Fruit fly (Drosophila melanogaster) whole organism, prepupa: ENCODE measurements around the gene senju.

Source experiments
- Blimp-1 ChIP-seq: fragments of 200-800 bp; sonication (Bioruptor generic); optimal IDR thresholded peaks from 3 replicates; lab custom pipeline; 2017; ENCODE audit warnings: missing biosample characterization, missing genetic modification characterization, mild to moderate bottlenecking, moderate library complexity, missing genetic modification reagents
- CG11294 ChIP-seq: fragments of 200-800 bp; sonication (Bioruptor generic); IDR thresholded peaks from 2 replicates; pipeline ENCODE4 v1.3.6; 2022; ENCODE audit warnings: missing biosample characterization, missing genetic modification characterization
- CG11762 ChIP-seq: fragments of 200-800 bp; sonication (Bioruptor generic); optimal IDR thresholded peaks from 3 replicates; lab custom pipeline; 2016; ENCODE audit warnings: missing biosample characterization, missing genetic modification characterization; ENCODE audit not compliant: insufficient read depth
- CG11902 ChIP-seq: fragments of 200-800 bp; sonication (Bioruptor generic); optimal IDR thresholded peaks from 3 replicates; lab custom pipeline; 2016; ENCODE audit warnings: missing biosample characterization, missing genetic modification characterization
- CG15336 ChIP-seq: fragments of 200-800 bp; sonication (Bioruptor generic); IDR thresholded peaks from 2 replicates; pipeline ENCODE4 v1.3.6; 2022; ENCODE audit warnings: missing biosample characterization, missing genetic modification characterization
- CG1621 ChIP-seq: fragments of 200-800 bp; sonication (Bioruptor generic); optimal IDR thresholded peaks from 3 replicates; lab custom pipeline; 2018; ENCODE audit warnings: missing biosample characterization, mild to moderate bottlenecking, missing genetic modification characterization
- CG16779 ChIP-seq: fragments of 200-800 bp; sonication (Bioruptor generic); optimal IDR thresholded peaks from 3 replicates; lab custom pipeline; 2017; ENCODE audit warnings: missing biosample characterization, mild to moderate bottlenecking, missing genetic modification characterization
- CG3032 ChIP-seq: fragments of 200-800 bp; optimal IDR thresholded peaks from 2 replicates; lab custom pipeline; 2019; ENCODE audit warnings: missing biosample characterization, mild to moderate bottlenecking, missing genetic modification characterization, moderate library complexity
- CG31627 ChIP-seq: fragments of 200-800 bp; sonication (Bioruptor generic); optimal IDR thresholded peaks from 3 replicates; lab custom pipeline; 2016; ENCODE audit warnings: missing biosample characterization, missing genetic modification characterization
- CG3919 ChIP-seq: fragments of 200-800 bp; sonication (Bioruptor generic); optimal IDR thresholded peaks from 3 replicates; lab custom pipeline; 2016; ENCODE audit warnings: missing biosample characterization, missing genetic modification characterization
- CG6163 ChIP-seq: fragments of 200-800 bp; sonication (Bioruptor generic); IDR thresholded peaks from 3 replicates; pipeline ENCODE4 v1.3.6; 2022; ENCODE audit warnings: missing biosample characterization, missing genetic modification characterization
- CG6276 ChIP-seq: fragments of 200-800 bp; sonication (Bioruptor generic); optimal IDR thresholded peaks from 2 replicates; lab custom pipeline; 2017; ENCODE audit warnings: missing biosample characterization, mild to moderate bottlenecking, missing genetic modification characterization
- CG6792 ChIP-seq: fragments of 200-800 bp; sonication (Bioruptor generic); optimal IDR thresholded peaks from 3 replicates; lab custom pipeline; 2016; ENCODE audit warnings: missing biosample characterization, missing genetic modification characterization
- CG6854 ChIP-seq: fragments of 200-800 bp; sonication (Bioruptor generic); optimal IDR thresholded peaks from 2 replicates; lab custom pipeline; 2017; ENCODE audit warnings: missing biosample characterization, mild to moderate bottlenecking, missing genetic modification characterization
- CG8119 ChIP-seq: fragments of 200-800 bp; sonication (Bioruptor generic); IDR thresholded peaks from 3 replicates; pipeline ENCODE4 v1.3.6; 2022; ENCODE audit warnings: missing biosample characterization, missing genetic modification characterization
- CG8319 ChIP-seq: fragments of 200-800 bp; sonication (Bioruptor generic); optimal IDR thresholded peaks from 3 replicates; lab custom pipeline; 2016; ENCODE audit warnings: missing biosample characterization, missing genetic modification characterization
- CG9139 ChIP-seq: fragments of 200-800 bp; sonication (Bioruptor generic); optimal IDR thresholded peaks from 3 replicates; lab custom pipeline; 2017; ENCODE audit warnings: missing biosample characterization, mild to moderate bottlenecking, missing genetic modification characterization
- Eip75B ChIP-seq: fragments of 200-800 bp; sonication (Bioruptor generic); optimal IDR thresholded peaks from 3 replicates; lab custom pipeline; 2016; ENCODE audit warnings: missing biosample characterization, missing genetic modification characterization
- Eip78C ChIP-seq: fragments of 200-800 bp; sonication (Bioruptor generic); peaks from one replicate; lab custom pipeline; 2016; ENCODE audit warnings: missing biosample characterization, missing genetic modification characterization
- Ets21C ChIP-seq: fragments of 200-800 bp; sonication (Bioruptor generic); optimal IDR thresholded peaks from 3 replicates; lab custom pipeline; 2016; ENCODE audit warnings: missing biosample characterization, missing genetic modification characterization
- Ets96B ChIP-seq: fragments of 200-800 bp; optimal IDR thresholded peaks from 2 replicates; lab custom pipeline; 2019; ENCODE audit warnings: missing biosample characterization, mild to moderate bottlenecking, missing genetic modification characterization, moderate library complexity
- Gug ChIP-seq: fragments of 200-800 bp; sonication (Bioruptor generic); IDR thresholded peaks from 2 replicates; pipeline ENCODE4 v1.3.6; 2022; ENCODE audit warnings: missing biosample characterization, missing genetic modification characterization
- Hr38 ChIP-seq: sonication (Bioruptor generic); optimal IDR thresholded peaks from 2 replicates; lab custom pipeline; 2016; ENCODE audit warnings: missing biosample characterization, missing genetic modification characterization
- Hr39 ChIP-seq: fragments of 200-800 bp; sonication (Bioruptor generic); optimal IDR thresholded peaks from 2 replicates; lab custom pipeline; 2016; ENCODE audit warnings: missing biosample characterization, missing genetic modification characterization
- Hr4 ChIP-seq: fragments of 200-800 bp; sonication (Bioruptor generic); optimal IDR thresholded peaks from 3 replicates; lab custom pipeline; 2016; ENCODE audit warnings: missing biosample characterization, missing genetic modification characterization
- Met ChIP-seq: fragments of 200-800 bp; sonication (Bioruptor generic); optimal IDR thresholded peaks from 3 replicates; lab custom pipeline; 2016; ENCODE audit warnings: missing biosample characterization, missing genetic modification characterization
- Sox102F ChIP-seq: fragments of 200-800 bp; sonication (Bioruptor generic); optimal IDR thresholded peaks from 2 replicates; lab custom pipeline; 2016; ENCODE audit warnings: missing biosample characterization, mild to moderate bottlenecking, missing genetic modification characterization
- Sox14 ChIP-seq: fragments of 200-800 bp; sonication (Bioruptor generic); optimal IDR thresholded peaks from 3 replicates; lab custom pipeline; 2016; ENCODE audit warnings: missing biosample characterization, missing genetic modification characterization
- Sox15 ChIP-seq: fragments of 200-800 bp; sonication (Bioruptor generic); optimal IDR thresholded peaks from 3 replicates; lab custom pipeline; 2016; ENCODE audit warnings: missing biosample characterization, missing genetic modification characterization
- achi ChIP-seq: fragments of 200-800 bp; sonication (Bioruptor generic); optimal IDR thresholded peaks from 3 replicates; lab custom pipeline; 2016; ENCODE audit warnings: missing biosample characterization, missing genetic modification characterization
- cyc ChIP-seq: fragments of 200-800 bp; sonication (Bioruptor generic); optimal IDR thresholded peaks from 3 replicates; lab custom pipeline; 2016; ENCODE audit warnings: missing biosample characterization, missing genetic modification characterization
- dsx ChIP-seq: fragments of 200-800 bp; optimal IDR thresholded peaks from 3 replicates; lab custom pipeline; 2019; ENCODE audit warnings: missing biosample characterization, mild to moderate bottlenecking, missing genetic modification characterization, moderate library complexity; ENCODE audit not compliant: poor library complexity, severe bottlenecking
- eg ChIP-seq: fragments of 200-800 bp; sonication (Bioruptor generic); IDR thresholded peaks from 3 replicates; pipeline ENCODE4 v1.3.6; 2022; ENCODE audit warnings: missing biosample characterization, missing genetic modification characterization
- fd59A ChIP-seq: fragments of 200-800 bp; sonication (Bioruptor generic); optimal IDR thresholded peaks from 2 replicates; lab custom pipeline; 2017; ENCODE audit warnings: missing biosample characterization, mild to moderate bottlenecking, missing genetic modification characterization, missing genetic modification reagents
- fd85E ChIP-seq: fragments of 200-800 bp; sonication (Bioruptor generic); optimal IDR thresholded peaks from 3 replicates; lab custom pipeline; 2016; ENCODE audit warnings: missing biosample characterization, missing genetic modification characterization
- lz ChIP-seq: fragments of 200-800 bp; sonication (Bioruptor generic); optimal IDR thresholded peaks from 3 replicates; lab custom pipeline; 2016; ENCODE audit warnings: missing biosample characterization, missing genetic modification characterization
- net ChIP-seq: fragments of 200-800 bp; sonication (Bioruptor generic); optimal IDR thresholded peaks from 3 replicates; lab custom pipeline; 2016; ENCODE audit warnings: missing biosample characterization, missing genetic modification characterization
- pdm3 ChIP-seq: fragments of 200-800 bp; sonication (Bioruptor generic); optimal IDR thresholded peaks from 3 replicates; lab custom pipeline; 2016; ENCODE audit warnings: missing biosample characterization, missing genetic modification characterization
- salr ChIP-seq, 2 experiments: fragments of 200-800 bp; sonication (Bioruptor generic); optimal IDR thresholded peaks; 3 replicates each; lab custom pipeline; 2016 to 2018; ENCODE audit warnings: missing biosample characterization in 2 of 2, missing genetic modification characterization in 2 of 2, mild to moderate bottlenecking in 1 of 2
- ss ChIP-seq, 2 experiments: fragments of 200-800 bp; sonication (Bioruptor generic); optimal IDR thresholded peaks; 2 replicates in 1 of 2; 3 replicates in 1 of 2; lab custom pipeline; 2017 to 2018; ENCODE audit warnings: mild to moderate bottlenecking in 2 of 2, missing biosample characterization in 2 of 2, missing genetic modification characterization in 2 of 2, moderate library complexity in 1 of 2
- svp ChIP-seq: fragments of 200-800 bp; sonication (Bioruptor generic); peaks from one replicate; lab custom pipeline; 2016; ENCODE audit warnings: missing biosample characterization, missing genetic modification characterization
- topi ChIP-seq: fragments of 200-800 bp; sonication (Bioruptor generic); optimal IDR thresholded peaks from 3 replicates; lab custom pipeline; 2016; ENCODE audit warnings: missing biosample characterization, missing genetic modification characterization
- vri ChIP-seq: fragments of 200-800 bp; sonication (Bioruptor generic); optimal IDR thresholded peaks from 3 replicates; lab custom pipeline; 2016; ENCODE audit warnings: missing biosample characterization, mild to moderate bottlenecking, missing genetic modification characterization

senju gene

DNA sequence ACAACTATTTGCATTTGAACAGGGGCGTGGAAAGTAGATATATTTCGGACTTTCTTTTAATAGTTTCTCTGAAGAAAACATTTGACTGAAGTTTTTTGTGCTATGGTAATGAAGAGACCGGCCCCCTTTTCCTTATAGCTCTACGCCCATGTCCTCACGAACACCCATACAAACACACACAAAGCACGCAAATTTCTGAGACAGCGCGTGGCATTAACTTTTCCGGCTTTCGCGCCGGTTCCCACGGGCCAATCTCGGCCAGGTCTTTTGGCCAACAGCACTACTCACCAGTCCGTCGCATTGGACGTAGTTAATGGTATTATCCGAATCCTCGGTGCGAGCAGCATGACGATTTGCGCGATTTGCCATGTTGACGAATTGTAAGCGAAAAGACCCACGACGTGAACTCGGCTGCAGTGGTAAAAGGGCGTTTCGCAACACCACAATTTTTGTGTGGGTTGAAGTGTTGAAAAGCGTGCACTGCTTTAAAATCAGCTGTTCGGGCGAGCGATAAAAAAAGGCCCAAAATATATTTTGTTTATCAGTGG, at the start of gene senju (continued):
- TF ChIP-seq CG31627 (GFP tag; lab: Kevin White, UChicago) (peak; percentile 89), salr (GFP tag; optimal IDR thresholded peaks at IDR 0.05; lab: Kevin White, UChicago) (peak; percentile 66 to 67), Sox102F (peak; percentile 86), vri (peak; percentile 85), pdm3 (GFP tag; lab: Kevin White, UChicago) (peak; percentile 90), Ets21C (GFP tag; lab: Kevin White, UChicago) (peak; percentile 82), Hr39 (GFP tag; lab: Kevin White, UChicago) (peak; percentile 84), fd59A (GFP tag; lab: Kevin White, UChicago) (peak; percentile 57)

DNA sequence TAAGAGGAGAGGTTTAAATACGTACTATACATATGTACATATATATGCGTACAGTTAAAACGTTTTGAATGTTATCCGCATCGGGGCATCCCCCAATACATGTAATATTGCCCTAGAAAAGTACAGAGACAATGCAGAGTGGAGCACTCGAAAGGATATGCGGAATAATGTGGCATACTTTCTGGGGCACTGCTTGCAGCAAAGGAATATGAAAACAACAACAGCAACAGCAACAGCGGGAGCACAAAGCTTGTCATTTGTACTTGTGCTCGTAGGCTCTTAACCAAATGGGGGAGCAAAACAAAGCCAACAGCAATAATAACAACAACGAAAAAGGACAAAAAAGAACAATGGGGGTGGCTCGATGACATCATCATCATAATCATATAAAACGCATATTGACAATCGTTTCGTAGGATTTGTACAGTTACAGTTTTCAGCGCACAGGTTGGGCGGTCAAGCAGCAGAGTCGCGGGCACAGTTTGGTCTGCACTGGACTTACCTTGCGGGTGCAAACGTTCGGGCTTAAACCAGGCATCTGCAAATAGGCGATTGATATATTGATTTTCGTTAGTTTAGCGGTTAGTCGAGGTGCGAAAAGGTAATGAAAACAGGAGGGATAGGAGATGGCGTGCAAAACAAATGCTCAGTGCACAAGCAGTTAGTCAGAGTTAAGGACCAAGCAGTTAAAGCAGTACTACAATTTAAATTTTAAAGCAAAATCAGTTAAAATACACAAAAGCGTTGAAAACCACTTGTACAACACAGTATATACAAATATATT, 48.8 kb upstream of the senju start:
- no peak for TF ChIP-seq CG6854 (GFP tag; lab: Kevin White, UChicago)
- no peak for TF ChIP-seq Sox15
- 0 out of 3 replicates have a peak, but pooled peaks have one; percentile 8 for TF ChIP-seq CG6163 (GFP tag; lab: Robert Waterston, UW)
- no peak for TF ChIP-seq cyc (GFP tag; lab: Kevin White, UChicago)
- no peak for TF ChIP-seq Eip78C (GFP tag; lab: Kevin White, UChicago)
- no peak for TF ChIP-seq ss (GFP tag; optimal IDR thresholded peaks at IDR 0.05; lab: Kevin White, UChicago)

DNA sequence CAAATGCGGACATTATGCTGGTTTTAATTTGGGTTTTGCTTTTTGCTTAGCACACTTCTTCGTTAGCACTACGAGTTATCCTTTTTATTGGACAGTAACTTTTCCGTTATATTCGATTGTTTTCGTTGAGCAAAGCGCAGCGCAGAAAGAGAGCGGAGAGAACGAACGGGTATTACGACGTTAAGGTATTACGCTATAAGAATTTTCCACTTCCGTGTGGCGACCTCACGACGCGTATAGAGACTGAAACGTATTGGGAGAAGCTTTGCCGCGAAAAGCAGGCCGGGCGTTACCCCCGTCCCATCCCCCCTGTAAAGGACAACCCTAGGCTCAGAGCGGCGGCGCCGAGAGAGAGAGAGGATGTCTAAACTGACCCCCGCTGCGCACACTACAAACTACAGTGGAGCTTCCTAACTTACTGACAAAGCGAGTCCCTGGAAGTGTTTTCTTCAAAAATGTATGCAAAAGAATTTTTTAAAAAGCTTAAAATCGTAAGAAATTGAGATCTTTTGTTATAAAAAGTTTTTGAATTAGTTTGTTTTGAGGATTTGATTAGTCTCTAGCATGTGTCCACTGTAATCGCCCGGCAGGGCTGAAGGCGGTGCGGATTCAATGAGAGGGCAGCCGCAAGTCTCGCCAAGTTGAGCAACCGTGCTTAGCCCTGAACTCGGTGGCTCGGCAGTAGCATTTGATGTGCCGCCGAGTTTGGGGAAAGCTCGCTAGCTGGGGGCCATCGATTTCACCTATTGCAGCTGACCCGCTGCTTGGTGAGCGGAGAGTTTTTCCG, 47.8 kb upstream of the senju start:
- TF ChIP-seq Hr38 (GFP tag; lab: Kevin White, UChicago) (peak; percentile 19), CG8319 (GFP tag; lab: Kevin White, UChicago) (peak; percentile 86), Eip75B (GFP tag; lab: Kevin White, UChicago) (peak; percentile 88), eg (GFP tag; lab: Robert Waterston, UW) (peak; percentile 89), topi (GFP tag; lab: Kevin White, UChicago) (peak; percentile 88), CG8119 (GFP tag; lab: Robert Waterston, UW) (peak; percentile 88), CG16779 (tag; lab: Kevin White, UChicago) (peak; percentile 80), CG9139 (GFP tag; lab: Kevin White, UChicago) (peak; percentile 76), Ets21C (GFP tag; lab: Kevin White, UChicago) (peak; percentile 82), CG6854 (GFP tag; lab: Kevin White, UChicago) (peak; percentile 29), CG11762 (GFP tag; lab: Kevin White, UChicago) (peak; percentile 83), CG6276 (peak; percentile 74), ss (GFP tag; optimal IDR thresholded peaks at IDR 0.05; lab: Kevin White, UChicago) (peak; percentile 85 to 87), Eip78C (GFP tag; lab: Kevin White, UChicago) (peak; percentile 96), CG6792 (peak; percentile 91), Blimp-1 (peak; percentile 47), lz (peak; percentile 89), CG15336 (GFP tag; lab: Robert Waterston, UW) (peak; percentile 88), net (GFP tag; lab: Kevin White, UChicago) (peak; percentile 87), Sox15 (peak; percentile 82), CG11902 (peak; percentile 76), CG3032 (tag; lab: Kevin White, UChicago) (peak; percentile 88), svp (GFP tag; lab: Kevin White, UChicago) (peak; percentile 94), Sox14 (GFP tag; lab: Kevin White, UChicago) (peak; percentile 91), salr (GFP tag; optimal IDR thresholded peaks at IDR 0.05; lab: Kevin White, UChicago) (peak; percentile 80 to 82), fd85E (GFP tag; lab: Kevin White, UChicago) (peak; percentile 56), Hr4 (GFP tag; lab: Kevin White, UChicago) (peak; percentile 91), Met (GFP tag; lab: Kevin White, UChicago) (peak; percentile 87), pdm3 (GFP tag; lab: Kevin White, UChicago) (peak; percentile 91), dsx (peak; percentile 88), CG11294 (GFP tag; lab: Robert Waterston, UW) (peak; percentile 89), CG1621 (tag; lab: Kevin White, UChicago) (peak; percentile 85), Gug (GFP tag; lab: Robert Waterston, UW) (peak; percentile 86), CG3919 (GFP tag; lab: Kevin White, UChicago) (peak; percentile 91), achi (GFP tag; lab: Kevin White, UChicago) (peak; percentile 91), Ets96B (tag; lab: Kevin White, UChicago) (peak; percentile 90)
